Worm (Caenorhabditis elegans) whole organism, mixed stage, embryonic: ENCODE data around the gene snu-13.

Source experiments
- M03D4.4 ChIP-seq: sonication (generic microtip); optimal IDR thresholded peaks from 2 replicates; lab custom pipeline; 2017; ENCODE audit warnings: mild to moderate bottlenecking, missing genetic modification characterization, missing compliant biosample characterization
- ceh-39 ChIP-seq: fragments of 150-350 bp; optimal IDR thresholded peaks from 2 replicates; lab custom pipeline; 2014; ENCODE audit warnings: missing biosample characterization, missing genetic modification characterization
- lin-13 ChIP-seq: fragments of 150-350 bp; optimal IDR thresholded peaks from 2 replicates; lab custom pipeline; 2014; ENCODE audit warnings: missing biosample characterization, missing genetic modification characterization
- lin-32 ChIP-seq: fragments of 200-800 bp; sonication (Bioruptor generic); optimal IDR thresholded peaks from 2 replicates; lab custom pipeline; 2018; ENCODE audit warnings: mild to moderate bottlenecking, missing genetic modification characterization, missing compliant biosample characterization
- mab-5 ChIP-seq: fragments of 150-350 bp; optimal IDR thresholded peaks from 2 replicates; lab custom pipeline; 2014; ENCODE audit warnings: missing biosample characterization, missing genetic modification characterization
- pha-4 ChIP-seq: fragments of 150-350 bp; optimal IDR thresholded peaks from 2 replicates; lab custom pipeline; 2018; ENCODE audit warnings: missing biosample characterization, missing genetic modification reagents, missing genetic modification characterization
- snpc-4 ChIP-seq: fragments of 150-350 bp; optimal IDR thresholded peaks from 2 replicates; lab custom pipeline; 2014; ENCODE audit warnings: missing biosample characterization, missing genetic modification characterization

- TF ChIP-seq pha-4 (tag; lab: Kevin White, UChicago) (no peak), mab-5 (tag; lab: Kevin White, UChicago) (no peak), snpc-4 (tag; lab: Kevin White, UChicago) (no peak), lin-32 (GFP tag; lab: Kevin White, UChicago) (no peak), M03D4.4 (tag; lab: Kevin White, UChicago) (no peak), lin-13 (no peak), ceh-39 (no peak)
Observed at ce11 chrII:10706038-10706437, 47.6 kb upstream of the snu-13 start.
